Fruit fly (Drosophila melanogaster): ENCODE measurements around the gene CG44013.

dm6 chr3R:15536918-15537716, 27.4 kb upstream of the CG44013 start, which contains the start of gene AOX1:
- no peak for TF ChIP-seq Myc (optimal IDR thresholded peaks at IDR 0.05)
- TF ChIP-seq OdsH (GFP tag; optimal IDR thresholded peaks at IDR 0.05), result no peak
- no peak for TF ChIP-seq Sp1 (GFP tag; optimal IDR thresholded peaks at IDR 0.05)
- no peak for TF ChIP-seq N (GFP tag; optimal IDR thresholded peaks at IDR 0.05)
- TF ChIP-seq fru (GFP tag; optimal IDR thresholded peaks at IDR 0.05), result no peak
- no peak for TF ChIP-seq br (GFP tag; optimal IDR thresholded peaks at IDR 0.05)
- TF ChIP-seq Hnf4 (GFP tag; optimal IDR thresholded peaks at IDR 0.05), result no peak
- TF ChIP-seq psq (GFP tag; optimal IDR thresholded peaks at IDR 0.05), result no peak
- no peak for TF ChIP-seq lola (GFP tag; optimal IDR thresholded peaks at IDR 0.05)
- TF ChIP-seq GATAd (GFP tag; optimal IDR thresholded peaks at IDR 0.05), result no peak
- no peak for TF ChIP-seq woc (GFP tag; optimal IDR thresholded peaks at IDR 0.05)
- no peak for TF ChIP-seq Vsx2 (GFP tag; optimal IDR thresholded peaks at IDR 0.05; ENCODE audit: partially characterized antibody)
- TF ChIP-seq sage (GFP tag; optimal IDR thresholded peaks at IDR 0.05), result no peak
- no peak for TF ChIP-seq Hr78 (GFP tag; optimal IDR thresholded peaks at IDR 0.05)
